Fruit fly (Drosophila melanogaster): ENCODE results near the gene muc.

DNA sequence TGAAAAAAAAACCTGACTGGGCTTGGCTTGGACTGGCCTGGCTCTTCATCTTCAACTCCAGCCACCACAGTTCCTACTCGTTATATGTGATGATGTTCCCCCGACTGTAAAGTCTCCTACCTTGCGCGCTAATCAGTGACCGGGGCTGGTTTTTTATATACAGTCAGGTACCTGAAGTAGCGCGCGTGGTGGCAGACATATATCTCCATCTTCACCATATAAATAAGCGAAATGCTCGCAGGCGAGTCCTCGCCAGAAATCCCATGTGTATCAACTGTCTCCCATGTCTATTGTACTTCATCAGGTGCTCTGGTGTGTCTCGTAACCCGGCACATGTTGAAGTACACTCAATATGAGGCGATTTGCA is 993 bp upstream of the muc start:
- TF ChIP-seq CG2120 (GFP tag; optimal IDR thresholded peaks at IDR 0.05) (no peak), Camta (GFP tag; optimal IDR thresholded peaks at IDR 0.05) (no peak), Hey (tag; optimal IDR thresholded peaks at IDR 0.05) (no peak), CG10366 (GFP tag; IDR thresholded peaks at IDR 0.05) (no peak)

Measured in whole organism, embryonic.